Worm (Caenorhabditis elegans) whole organism, early embryonic: ENCODE results near the gene F30H5.5.

Experiments used
- B0310.2 ChIP-seq: sonication (generic microtip); optimal IDR thresholded peaks from 2 replicates; lab custom pipeline; 2016; ENCODE audit warnings: mild to moderate bottlenecking, missing genetic modification characterization, missing compliant biosample characterization
- ama-1 ChIP-seq: fragments of 150-350 bp; optimal IDR thresholded peaks from 2 replicates; lab custom pipeline; 2014
- ceh-36 ChIP-seq: sonication (generic microtip); optimal IDR thresholded peaks from 2 replicates; lab custom pipeline; 2016; ENCODE audit warnings: missing genetic modification characterization, inconsistent platforms, missing compliant biosample characterization
- flt-1 ChIP-seq: fragments of 200-800 bp; sonication (Bioruptor generic); IDR thresholded peaks from 2 replicates; pipeline ENCODE4 v1.3.6; 2022; ENCODE audit warnings: missing genetic modification characterization, missing compliant biosample characterization
- hmbx-1 ChIP-seq: sonication (generic microtip); optimal IDR thresholded peaks from 2 replicates; lab custom pipeline; 2016; ENCODE audit warnings: mild to moderate bottlenecking, missing genetic modification characterization, missing compliant biosample characterization
- hnd-1 ChIP-seq: sonication (generic microtip); optimal IDR thresholded peaks from 2 replicates; lab custom pipeline; 2016; ENCODE audit warnings: missing genetic modification characterization, missing compliant biosample characterization

DNA sequence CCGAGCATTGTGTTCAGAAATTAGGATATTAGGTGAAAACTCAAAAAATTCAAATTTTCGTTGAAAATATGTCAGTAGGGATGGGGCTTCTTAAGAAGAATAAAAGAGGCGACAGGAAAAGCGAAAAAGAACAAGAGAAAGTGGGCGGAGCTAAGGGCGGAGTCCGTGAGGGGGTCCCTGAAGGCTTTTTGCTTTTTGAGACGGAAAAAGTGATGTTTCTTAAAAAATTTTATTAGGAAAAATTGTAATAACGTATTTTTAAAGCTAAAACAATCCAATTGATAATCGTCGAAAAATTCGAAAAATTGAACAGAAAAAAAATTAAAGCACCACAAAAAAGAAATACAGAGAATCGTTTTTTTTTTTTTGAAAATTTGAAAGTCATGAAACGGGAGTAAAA, 24.9 kb upstream of the F30H5.5 start, which contains the start of gene Y55B1BR.6:
- TF ChIP-seq ama-1 (lab: Kevin White, UChicago): no peak
- no peak for TF ChIP-seq ceh-36
- no peak for TF ChIP-seq hmbx-1 (tag; lab: Kevin White, UChicago)
- no peak for TF ChIP-seq B0310.2 (tag; lab: Kevin White, UChicago)
- TF ChIP-seq hnd-1 (tag; lab: Kevin White, UChicago): no peak
- TF ChIP-seq flt-1: no peak
